Fruit fly (Drosophila melanogaster): Measurements from ENCODE around the gene Cpr76Bd.
"Not testable (repeated sequence)": the region's sequence is repeated elsewhere in the genome, so short reads cannot be mapped to it uniquely, and the experiment has no call there.

DNA sequence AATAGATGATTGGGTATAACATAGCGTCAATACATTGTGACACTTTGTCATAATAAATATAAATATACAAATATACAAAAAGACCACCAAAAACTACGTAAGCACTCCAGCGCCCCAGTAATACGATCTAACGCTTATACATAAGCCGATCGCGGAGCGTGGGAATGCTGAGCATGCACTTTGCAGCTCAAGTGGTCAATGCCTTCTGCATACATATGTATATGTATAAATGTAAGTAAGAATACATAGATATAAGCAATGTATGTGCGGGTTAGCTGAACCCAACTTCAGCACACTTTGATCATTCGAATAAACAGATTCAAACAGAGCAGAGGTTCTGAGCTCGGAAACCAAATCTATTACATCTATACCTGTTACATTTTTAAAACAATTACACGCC lies 45.3 kb upstream of the Cpr76Bd start, which contains the start of gene CG32212:
- not testable (repeated sequence) for TF ChIP-seq CG8765 (GFP tag; IDR thresholded peaks at IDR 0.05); jing (GFP tag; optimal IDR thresholded peaks at IDR 0.05); eyg (GFP tag; optimal IDR thresholded peaks at IDR 0.05); otp (GFP tag; IDR thresholded peaks at IDR 0.05); CG9215 (GFP tag; IDR thresholded peaks at IDR 0.05); CrebB (tag; optimal IDR thresholded peaks at IDR 0.05); ken (GFP tag; IDR thresholded peaks at IDR 0.05); lola (GFP tag; optimal IDR thresholded peaks at IDR 0.05); gro (GFP tag; optimal IDR thresholded peaks at IDR 0.05); Sry-δ (GFP tag; optimal IDR thresholded peaks at IDR 0.05); en (GFP tag; optimal IDR thresholded peaks at IDR 0.05); TFAM (GFP tag; optimal IDR thresholded peaks at IDR 0.05); CG10267 (tag; optimal IDR thresholded peaks at IDR 0.05); crol (GFP tag; IDR thresholded peaks at IDR 0.05)
